Fruit fly (Drosophila melanogaster) whole organism, pupa: ENCODE data around the gene CG6254.

ENCODE experiments used
- CG10348 ChIP-seq: fragments of 200-800 bp; sonication (Bioruptor generic); IDR thresholded peaks from 2 replicates; pipeline ENCODE4 v1.3.6; 2022; ENCODE audit warnings: missing biosample characterization, missing genetic modification characterization
- CG14655 ChIP-seq: fragments of 200-800 bp; sonication (Bioruptor generic); optimal IDR thresholded peaks from 3 replicates; lab custom pipeline; 2017; ENCODE audit warnings: mild to moderate bottlenecking, missing biosample characterization, missing genetic modification reagents, missing genetic modification characterization
- CG32121 ChIP-seq: fragments of 200-800 bp; sonication (Bioruptor generic); IDR thresholded peaks from 2 replicates; pipeline ENCODE4 v1.3.6; 2022; ENCODE audit warnings: missing biosample characterization, missing genetic modification characterization
- CG34367 ChIP-seq: fragments of 200-800 bp; sonication (Bioruptor generic); optimal IDR thresholded peaks from 2 replicates; lab custom pipeline; 2018; ENCODE audit warnings: missing biosample characterization, mild to moderate bottlenecking, missing genetic modification characterization
- gl ChIP-seq: fragments of 200-800 bp; sonication (Bioruptor generic); optimal IDR thresholded peaks from 2 replicates; lab custom pipeline; 2018; ENCODE audit warnings: missing biosample characterization, mild to moderate bottlenecking, missing genetic modification characterization
- rn ChIP-seq: fragments of 200-800 bp; sonication (Bioruptor generic); IDR thresholded peaks from 2 replicates; pipeline ENCODE4 v1.3.6; 2022; ENCODE audit warnings: missing biosample characterization, missing genetic modification characterization

- TF ChIP-seq rn (GFP tag; lab: Robert Waterston, UW): no peak
- no peak for TF ChIP-seq CG14655 (GFP tag; lab: Kevin White, UChicago)
- no peak for TF ChIP-seq CG34367 (tag; lab: Kevin White, UChicago)
- TF ChIP-seq CG10348 (GFP tag; lab: Robert Waterston, UW): no peak
- TF ChIP-seq gl (tag; lab: Kevin White, UChicago): no peak
- TF ChIP-seq CG32121 (GFP tag; lab: Robert Waterston, UW): no peak
Measured at dm6 chr3R:10112195-10112594, 48.9 kb downstream of the CG6254 start, which contains the start of gene CAH7.
